Fruit fly (Drosophila melanogaster) Kc167 (cell line): ENCODE measurements around the gene mura.

Experiments used
- Myc ChIP-seq: fragments of >200 bp; optimal IDR thresholded peaks from 2 replicates; lab custom pipeline; 2017; ENCODE audit warnings: missing external identifiers
- Sin3A ChIP-seq: fragments of >200 bp; optimal IDR thresholded peaks from 2 replicates; lab custom pipeline; 2018; ENCODE audit warnings: missing external identifiers
- h ChIP-seq: fragments of >200 bp; optimal IDR thresholded peaks from 3 replicates; lab custom pipeline; 2018; ENCODE audit warnings: missing external identifiers
- insv ChIP-seq: fragments of >200 bp; optimal IDR thresholded peaks from 3 replicates; lab custom pipeline; 2018; ENCODE audit warnings: missing external identifiers
- psq ChIP-seq: fragments of >200 bp; optimal IDR thresholded peaks from 2 replicates; lab custom pipeline; 2017; ENCODE audit warnings: missing external identifiers
- ttk ChIP-seq: sonication (Bioruptor generic); optimal IDR thresholded peaks from 2 replicates; lab custom pipeline; 2017; ENCODE audit warnings: missing external identifiers

DNA sequence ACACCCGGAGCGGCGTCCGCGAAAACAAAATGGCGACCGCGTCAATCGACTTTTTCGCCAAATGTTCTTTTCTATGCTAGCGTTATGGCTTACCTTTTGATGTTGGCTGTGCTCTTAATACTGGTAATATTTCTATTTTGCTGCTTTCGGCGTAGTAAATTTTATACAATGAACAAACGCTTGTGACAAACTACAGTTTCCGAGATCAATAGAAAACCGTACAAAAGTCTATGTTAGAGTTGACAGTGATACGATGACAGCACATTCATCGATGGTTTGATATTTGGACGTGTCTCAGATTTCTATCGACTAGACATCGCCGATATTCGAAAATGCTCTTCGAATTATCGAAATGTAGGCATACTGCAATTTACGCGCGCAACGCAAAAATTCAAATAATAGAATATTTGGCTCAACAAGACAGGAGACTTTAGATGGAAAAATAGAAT lies 41.5 kb downstream of the mura start, which contains the start of gene rump:
- TF ChIP-seq insv (lab: Kevin White, UChicago) (no peak), ttk (lab: Kevin White, UChicago) (no peak), h (lab: Kevin White, UChicago) (no peak), Myc (lab: Kevin White, UChicago) (no peak), psq (lab: Kevin White, UChicago) (no peak), Sin3A (no peak)
